Worm (Caenorhabditis elegans): ENCODE results near the gene vap-1.

DNA sequence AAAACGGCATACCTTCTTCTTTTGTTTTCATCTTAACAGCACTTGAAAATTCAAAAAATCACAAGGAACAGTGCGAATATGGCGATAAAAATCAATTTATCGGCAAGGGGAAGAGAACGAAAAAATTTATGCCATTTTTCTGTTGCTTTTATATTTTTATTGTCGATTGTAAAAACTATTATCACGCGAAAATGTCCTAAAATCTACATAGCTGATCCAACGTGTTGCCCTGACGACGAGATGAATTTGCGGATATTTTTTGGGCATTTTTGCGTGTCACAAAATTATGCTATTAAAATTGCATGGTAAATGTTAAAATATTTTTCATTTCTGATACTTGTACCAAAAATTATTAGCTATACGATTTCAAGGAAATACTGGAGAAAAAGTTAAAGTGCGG is 14.4 kb downstream of the vap-1 start, which contains the start of gene F10D7.4:
- no peak for TF ChIP-seq R02D3.7 (tag; optimal IDR thresholded peaks at IDR 0.05)
- TF ChIP-seq nhr-237 (tag; optimal IDR thresholded peaks at IDR 0.05): no peak
- no peak for TF ChIP-seq T20F7.1 (GFP tag; optimal IDR thresholded peaks at IDR 0.05)
- TF ChIP-seq ztf-11 (tag; optimal IDR thresholded peaks at IDR 0.05): no peak
- TF ChIP-seq mxl-3 (GFP tag; optimal IDR thresholded peaks at IDR 0.05): no peak
- no peak for TF ChIP-seq snpc-4 (tag; optimal IDR thresholded peaks at IDR 0.05)
- no peak for TF ChIP-seq ama-1 (optimal IDR thresholded peaks at IDR 0.05)
- no peak for TF ChIP-seq lim-7 (GFP tag; IDR thresholded peaks at IDR 0.05)
- TF ChIP-seq pqm-1 (tag; optimal IDR thresholded peaks at IDR 0.05): no peak
- no peak for TF ChIP-seq lir-3 (tag; optimal IDR thresholded peaks at IDR 0.05)
- TF ChIP-seq dmd-9 (GFP tag; IDR thresholded peaks at IDR 0.05): no peak
- no peak for TF ChIP-seq ceh-82 (tag; optimal IDR thresholded peaks at IDR 0.05)
- TF ChIP-seq dpl-1 (GFP tag; optimal IDR thresholded peaks at IDR 0.05): no peak
